Worm (Caenorhabditis elegans) whole organism, late embryonic: ENCODE results near the gene lin-18.

Experiments used
- ceh-45 ChIP-seq: fragments of 200-800 bp; sonication (Bioruptor generic); IDR thresholded peaks from 2 replicates; pipeline ENCODE4 v1.3.6; 2022; ENCODE audit warnings: missing genetic modification reagents, missing genetic modification characterization, missing compliant biosample characterization
- ceh-48 ChIP-seq: sonication (generic microtip); optimal IDR thresholded peaks from 2 replicates; lab custom pipeline; 2016; ENCODE audit warnings: missing genetic modification characterization, inconsistent platforms, missing compliant biosample characterization
- elt-2 ChIP-seq: sonication (generic microtip); optimal IDR thresholded peaks from 2 replicates; lab custom pipeline; 2016; ENCODE audit warnings: missing genetic modification reagents, missing genetic modification characterization, missing compliant biosample characterization
- elt-4 ChIP-seq: sonication (generic microtip); optimal IDR thresholded peaks from 2 replicates; lab custom pipeline; 2016; ENCODE audit warnings: missing genetic modification characterization, missing compliant biosample characterization
- fkh-10 ChIP-seq: fragments of 150-350 bp; optimal IDR thresholded peaks from 2 replicates; lab custom pipeline; 2014; ENCODE audit warnings: missing biosample characterization, missing genetic modification reagents, missing genetic modification characterization
- nfya-1 ChIP-seq: sonication (generic microtip); optimal IDR thresholded peaks from 2 replicates; lab custom pipeline; 2017; ENCODE audit warnings: missing genetic modification characterization, mild to moderate bottlenecking, missing compliant biosample characterization, antibody characterized with exemption, moderate library complexity
- rnt-1 ChIP-seq: sonication (generic microtip); optimal IDR thresholded peaks from 2 replicates; lab custom pipeline; 2016; ENCODE audit warnings: missing genetic modification characterization, missing compliant biosample characterization
- unc-86 ChIP-seq: sonication (generic microtip); optimal IDR thresholded peaks from 2 replicates; lab custom pipeline; 2016; ENCODE audit warnings: missing genetic modification characterization, missing compliant biosample characterization

- TF ChIP-seq unc-86 (tag; lab: Kevin White, UChicago) (no peak), rnt-1 (no peak), ceh-45 (GFP tag; lab: Robert Waterston, UW) (no peak), nfya-1 (tag; lab: Kevin White, UChicago) (no peak), elt-2 (tag; lab: Kevin White, UChicago) (no peak), ceh-48 (tag; lab: Kevin White, UChicago) (no peak), fkh-10 (GFP tag; lab: Kevin White, UChicago) (no peak), elt-4 (tag; lab: Kevin White, UChicago) (no peak)
Observed at ce11 chrX:3990941-3991340, 32.6 kb downstream of the lin-18 start.
